Worm (Caenorhabditis elegans) whole organism, mixed stage, embryonic: ENCODE results near the gene rog-1.

Experiments
- ceh-83 ChIP-seq: fragments of 200-800 bp; sonication (Bioruptor generic); optimal IDR thresholded peaks from 2 replicates; lab custom pipeline; 2018; ENCODE audit warnings: mild to moderate bottlenecking, missing genetic modification characterization, missing compliant biosample characterization
- flh-1 ChIP-seq: fragments of 200-800 bp; sonication (Bioruptor generic); optimal IDR thresholded peaks from 2 replicates; lab custom pipeline; 2018; ENCODE audit warnings: mild to moderate bottlenecking, missing genetic modification characterization, moderate library complexity, missing compliant biosample characterization
- lin-13 ChIP-seq: fragments of 150-350 bp; optimal IDR thresholded peaks from 2 replicates; lab custom pipeline; 2014; ENCODE audit warnings: missing biosample characterization, missing genetic modification characterization
- ztf-11 ChIP-seq: fragments of 150-350 bp; optimal IDR thresholded peaks from 2 replicates; lab custom pipeline; 2014; ENCODE audit warnings: missing biosample characterization, missing genetic modification characterization

DNA sequence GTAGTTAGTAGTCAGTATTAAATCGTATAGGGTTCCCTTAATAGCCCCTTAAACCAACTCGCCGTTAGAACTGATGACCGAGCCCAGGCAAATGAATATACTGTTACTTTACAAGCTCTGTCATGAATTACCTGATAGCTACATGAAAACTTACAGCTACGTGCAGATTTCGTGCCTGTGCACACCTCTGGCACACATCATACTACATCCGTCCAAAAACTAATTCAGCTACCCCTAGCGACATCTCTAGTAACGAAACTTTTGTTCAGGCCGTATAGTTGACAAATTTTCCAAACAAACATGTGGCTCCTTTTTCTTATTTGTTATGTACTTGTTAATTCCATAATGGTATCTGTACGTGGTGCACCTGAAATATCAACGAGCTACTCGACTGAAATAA lies 25.3 kb upstream of the rog-1 start, which contains the start of gene F54D12.1:
- TF ChIP-seq ceh-83 (GFP tag; lab: Kevin White, UChicago), result no peak
- TF ChIP-seq ztf-11, result no peak
- no peak for TF ChIP-seq lin-13
- TF ChIP-seq flh-1 (GFP tag; lab: Kevin White, UChicago), result no peak
